Worm (Caenorhabditis elegans) whole organism, midembryonic: Measurements from ENCODE around the gene adal-1.

Source experiments
- T22C8.4 ChIP-seq: fragments of 200-800 bp; sonication (Bioruptor generic); IDR thresholded peaks from 2 replicates; pipeline ENCODE4 v1.3.6; 2022; ENCODE audit warnings: missing genetic modification characterization, missing compliant biosample characterization
- cog-1 ChIP-seq: sonication (generic microtip); optimal IDR thresholded peaks from 2 replicates; lab custom pipeline; 2016; ENCODE audit warnings: missing genetic modification characterization, missing compliant biosample characterization
- flt-1 ChIP-seq: fragments of 200-800 bp; sonication (Bioruptor generic); IDR thresholded peaks from 2 replicates; pipeline ENCODE4 v1.3.6; 2022; ENCODE audit warnings: missing genetic modification characterization, missing compliant biosample characterization
- ref-1 ChIP-seq: fragments of 200-800 bp; sonication (Bioruptor generic); conservative IDR thresholded peaks from 2 replicates; pipeline ENCODE4 v1.3.6; 2022; ENCODE audit warnings: missing genetic modification reagents, missing genetic modification characterization, missing compliant biosample characterization
- tab-1 ChIP-seq: fragments of 200-800 bp; sonication (Bioruptor generic); IDR thresholded peaks from 2 replicates; pipeline ENCODE4 v1.3.6; 2022; ENCODE audit warnings: missing genetic modification characterization, missing compliant biosample characterization
- ztf-23 ChIP-seq: fragments of 200-800 bp; sonication (Bioruptor generic); IDR thresholded peaks from 2 replicates; pipeline ENCODE4 v1.3.6; 2022; ENCODE audit warnings: missing genetic modification reagents, missing genetic modification characterization, missing compliant biosample characterization
- ztf-29 ChIP-seq: fragments of 200-800 bp; sonication (Bioruptor generic); IDR thresholded peaks from 2 replicates; pipeline ENCODE4 v1.3.6; 2022; ENCODE audit warnings: missing genetic modification reagents, missing genetic modification characterization, missing compliant biosample characterization

DNA sequence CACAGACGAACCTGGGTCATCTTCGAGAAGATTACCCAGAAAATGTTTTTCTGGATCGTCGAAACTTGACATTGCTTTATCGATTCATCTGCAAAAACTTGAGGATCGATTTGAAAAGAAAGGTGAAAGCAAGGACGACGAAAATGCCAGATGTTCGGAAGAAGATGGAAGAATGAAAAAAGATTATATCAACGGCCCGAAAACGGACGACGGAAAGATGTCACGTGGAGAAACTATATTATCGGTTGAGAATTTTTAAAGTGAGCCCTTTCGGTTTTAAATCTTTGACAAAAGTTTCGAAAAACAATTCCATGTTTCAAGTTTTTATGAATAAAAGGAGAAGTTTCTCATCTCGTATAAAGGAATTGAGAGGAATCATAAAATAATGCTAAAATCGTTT lies 35.2 kb downstream of the adal-1 start, which contains the start of gene dnj-5:
- no peak for TF ChIP-seq T22C8.4 (GFP tag; lab: Robert Waterston, UW)
- TF ChIP-seq ztf-29: no peak
- TF ChIP-seq cog-1 (tag; lab: Kevin White, UChicago): no peak
- TF ChIP-seq ztf-23 (GFP tag; lab: Robert Waterston, UW): no peak
- TF ChIP-seq flt-1 (GFP tag; lab: Robert Waterston, UW): no peak
- no peak for TF ChIP-seq ref-1 (GFP tag; lab: Robert Waterston, UW)
- no peak for TF ChIP-seq tab-1
